Worm (Caenorhabditis elegans): ENCODE data around the gene T05A8.8.

- TF ChIP-seq cog-1 (tag; optimal IDR thresholded peaks at IDR 0.05), result no peak
- no peak for TF ChIP-seq ref-1 (GFP tag; conservative IDR thresholded peaks at IDR 0.05)
- TF ChIP-seq med-1 (GFP tag; optimal IDR thresholded peaks at IDR 0.05; ENCODE audit: insufficient read depth), result no peak
- no peak for TF ChIP-seq klf-2 (GFP tag; conservative IDR thresholded peaks at IDR 0.05)
- no peak for TF ChIP-seq tab-1 (GFP tag; IDR thresholded peaks at IDR 0.05)
Observed at ce11 chrII:2692476-2692875, 44.0 kb upstream of the T05A8.8 start, which contains the start of gene set-11.
